Fruit fly (Drosophila melanogaster): Measurements from ENCODE around the gene D19A.
A peak's percentile ranks its signal among the peaks of the same experiment; 100 is the strongest.

DNA sequence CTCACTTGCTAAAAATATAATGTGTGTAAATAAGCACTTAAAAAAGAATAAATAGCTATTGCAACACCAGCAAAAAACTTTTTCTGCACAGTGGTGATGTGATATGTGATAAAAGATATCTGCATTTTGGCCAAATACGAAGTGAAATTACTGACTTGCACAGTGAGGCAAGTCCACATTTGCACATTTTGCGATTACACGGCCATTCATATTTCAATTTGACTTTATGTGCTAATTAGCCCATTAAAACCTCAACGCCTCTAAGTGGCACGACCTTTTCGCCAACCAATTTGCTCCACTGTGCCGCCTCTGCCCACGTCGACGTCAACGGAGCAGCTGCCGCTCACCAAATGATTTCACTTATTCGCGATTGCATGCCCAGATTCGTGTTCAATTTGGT lies 31.3 kb upstream of the D19A start, which contains the start of gene CG33946:
- no peak for TF ChIP-seq CG7101 (tag; optimal IDR thresholded peaks at IDR 0.05)
- no peak for TF ChIP-seq Mnt (GFP tag; optimal IDR thresholded peaks at IDR 0.05)
- no peak for TF ChIP-seq kay (GFP tag; ENCODE audit: borderline replicate concordance)
- TF ChIP-seq CG1620 (GFP tag; optimal IDR thresholded peaks at IDR 0.05): peak; percentile 0
- TF ChIP-seq CG14711 (tag; optimal IDR thresholded peaks at IDR 0.05): no peak
- TF ChIP-seq CG7045 (GFP tag; optimal IDR thresholded peaks at IDR 0.05): no peak
- no peak for TF ChIP-seq CG12768 (GFP tag; optimal IDR thresholded peaks at IDR 0.05)
- peak; percentile 87 for TF ChIP-seq tj (GFP tag; optimal IDR thresholded peaks at IDR 0.05)
- TF ChIP-seq Crg-1 (GFP tag; optimal IDR thresholded peaks at IDR 0.05): no peak
- no peak for TF ChIP-seq CG5204 (GFP tag; optimal IDR thresholded peaks at IDR 0.05)
- no peak for TF ChIP-seq CG33017 (tag; optimal IDR thresholded peaks at IDR 0.05)
- no peak for TF ChIP-seq Clk (GFP tag; optimal IDR thresholded peaks at IDR 0.05)
- TF ChIP-seq Hr96 (GFP tag; optimal IDR thresholded peaks at IDR 0.05): no peak
- TF ChIP-seq ovo (GFP tag; optimal IDR thresholded peaks at IDR 0.05): no peak
